Worm (Caenorhabditis elegans): ENCODE results near the gene Y73C8B.1.

ce11 chrV:3176161-3176560 is 20.5 kb downstream of the Y73C8B.1 start, which contains the start of gene srab-8:
- no peak for TF ChIP-seq sdc-2 (tag; optimal IDR thresholded peaks at IDR 0.05)
- TF ChIP-seq F13H6.1 (tag; optimal IDR thresholded peaks at IDR 0.05): no peak
- TF ChIP-seq syd-9 (tag; optimal IDR thresholded peaks at IDR 0.05): no peak
- no peak for TF ChIP-seq hlh-30 (tag; optimal IDR thresholded peaks at IDR 0.05; ENCODE audit: insufficient read depth)
- TF ChIP-seq hlh-15 (tag; optimal IDR thresholded peaks at IDR 0.05): no peak
- TF ChIP-seq sox-4 (tag; optimal IDR thresholded peaks at IDR 0.05): no peak
- no peak for TF ChIP-seq C08G9.2 (tag; optimal IDR thresholded peaks at IDR 0.05)
- TF ChIP-seq dmd-4 (tag; optimal IDR thresholded peaks at IDR 0.05; ENCODE audit: borderline replicate concordance): no peak
- no peak for TF ChIP-seq nhr-11 (tag; optimal IDR thresholded peaks at IDR 0.05)
- TF ChIP-seq ztf-16 (tag; optimal IDR thresholded peaks at IDR 0.05): no peak
- TF ChIP-seq pha-4 (tag; optimal IDR thresholded peaks at IDR 0.05): no peak
- no peak for TF ChIP-seq nfya-1 (tag; optimal IDR thresholded peaks at IDR 0.05)
- TF ChIP-seq unc-3 (GFP tag; conservative IDR thresholded peaks at IDR 0.05): no peak
- no peak for TF ChIP-seq unc-3 (tag; optimal IDR thresholded peaks at IDR 0.05)

Data from whole organism, late embryonic.